Worm (Caenorhabditis elegans) whole organism, L3 larva: Measurements from ENCODE around the gene C18G1.8.

Experiments used
- R02D3.7 ChIP-seq: fragments of 150-350 bp; optimal IDR thresholded peaks from 2 replicates; lab custom pipeline; 2014; ENCODE audit warnings: missing biosample characterization, missing genetic modification characterization
- ZK546.5 ChIP-seq: sonication (generic microtip); optimal IDR thresholded peaks from 2 replicates; lab custom pipeline; 2017; ENCODE audit warnings: missing biosample characterization, missing genetic modification characterization
- aly-2 ChIP-seq: fragments of 150-350 bp; optimal IDR thresholded peaks from 2 replicates; lab custom pipeline; 2014; ENCODE audit warnings: missing biosample characterization, missing genetic modification characterization
- ama-1 ChIP-seq: fragments of 150-350 bp; optimal IDR thresholded peaks from 2 replicates; lab custom pipeline; 2018
- ceh-16 ChIP-seq: sonication (generic microtip); optimal IDR thresholded peaks from 2 replicates; lab custom pipeline; 2017; ENCODE audit warnings: missing biosample characterization, missing genetic modification characterization
- ceh-28 ChIP-seq: fragments of 150-350 bp; optimal IDR thresholded peaks from 2 replicates; lab custom pipeline; 2014; ENCODE audit warnings: missing biosample characterization, missing genetic modification reagents, missing genetic modification characterization
- ceh-82 ChIP-seq: fragments of 150-350 bp; optimal IDR thresholded peaks from 2 replicates; lab custom pipeline; 2014; ENCODE audit warnings: missing biosample characterization, missing genetic modification characterization
- ceh-9 ChIP-seq: sonication (generic microtip); optimal IDR thresholded peaks from 2 replicates; lab custom pipeline; 2018; ENCODE audit warnings: missing biosample characterization, missing genetic modification characterization
- daf-12 ChIP-seq: fragments of 150-350 bp; optimal IDR thresholded peaks from 2 replicates; lab custom pipeline; 2014; ENCODE audit warnings: missing biosample characterization, missing genetic modification reagents, missing genetic modification characterization
- egl-27 ChIP-seq: sonication (generic microtip); optimal IDR thresholded peaks from 4 replicates; lab custom pipeline; 2017; ENCODE audit warnings: missing biosample characterization, missing genetic modification reagents, missing genetic modification characterization
- egl-5 ChIP-seq: fragments of 150-350 bp; optimal IDR thresholded peaks from 2 replicates; lab custom pipeline; 2017; ENCODE audit warnings: missing biosample characterization, missing genetic modification reagents, missing genetic modification characterization, inconsistent platforms
- elt-3 ChIP-seq, 3 experiments: fragments of 150-350 bp in 1 of 3; sonication (generic microtip) in 2 of 3; optimal IDR thresholded peaks; 2 replicates in 2 of 3; 4 replicates in 1 of 3; lab custom pipeline; 2014 to 2017; ENCODE audit warnings: missing biosample characterization in 3 of 3, missing genetic modification characterization in 3 of 3
- fkh-2 ChIP-seq: fragments of 150-350 bp; optimal IDR thresholded peaks from 2 replicates; lab custom pipeline; 2014; ENCODE audit warnings: missing biosample characterization, missing genetic modification reagents, missing genetic modification characterization
- fos-1 ChIP-seq: fragments of 150-350 bp; optimal IDR thresholded peaks from 2 replicates; lab custom pipeline; 2014; ENCODE audit warnings: missing biosample characterization, missing genetic modification characterization
- hmg-11 ChIP-seq: sonication (generic microtip); optimal IDR thresholded peaks from 2 replicates; lab custom pipeline; 2016; ENCODE audit warnings: missing genetic modification characterization, missing compliant biosample characterization
- jun-1 ChIP-seq: fragments of 150-350 bp; optimal IDR thresholded peaks from 2 replicates; lab custom pipeline; 2014; ENCODE audit warnings: missing biosample characterization, missing genetic modification reagents, missing genetic modification characterization
- lin-15B ChIP-seq: fragments of 150-350 bp; optimal IDR thresholded peaks from 2 replicates; lab custom pipeline; 2014; ENCODE audit warnings: missing biosample characterization, missing genetic modification characterization
- lin-39 ChIP-seq: fragments of 150-350 bp; optimal IDR thresholded peaks from 2 replicates; lab custom pipeline; 2018; ENCODE audit warnings: missing biosample characterization, missing genetic modification reagents, missing genetic modification characterization
- lsy-12 ChIP-seq: sonication (generic microtip); optimal IDR thresholded peaks from 2 replicates; lab custom pipeline; 2016; ENCODE audit warnings: mild to moderate bottlenecking, missing genetic modification characterization, missing compliant biosample characterization
- mdl-1 ChIP-seq: fragments of 150-350 bp; optimal IDR thresholded peaks from 2 replicates; lab custom pipeline; 2014; ENCODE audit warnings: missing biosample characterization, missing genetic modification characterization
- mml-1 ChIP-seq: fragments of 150-350 bp; sonication (generic microtip); optimal IDR thresholded peaks from 3 replicates; lab custom pipeline; 2014; ENCODE audit warnings: missing biosample characterization, missing genetic modification characterization
- nhr-11 ChIP-seq: fragments of 150-350 bp; optimal IDR thresholded peaks from 2 replicates; lab custom pipeline; 2014; ENCODE audit warnings: missing biosample characterization, missing genetic modification characterization
- nhr-12 ChIP-seq: fragments of 150-350 bp; optimal IDR thresholded peaks from 2 replicates; lab custom pipeline; 2014; ENCODE audit warnings: missing biosample characterization, missing genetic modification characterization
- nhr-237 ChIP-seq: fragments of 150-350 bp; optimal IDR thresholded peaks from 2 replicates; lab custom pipeline; 2014; ENCODE audit warnings: missing biosample characterization, missing genetic modification characterization
- nhr-25 ChIP-seq: sonication (generic microtip); optimal IDR thresholded peaks from 2 replicates; lab custom pipeline; 2017; ENCODE audit warnings: missing biosample characterization, missing genetic modification characterization
- nhr-28 ChIP-seq: fragments of 150-350 bp; optimal IDR thresholded peaks from 2 replicates; lab custom pipeline; 2014; ENCODE audit warnings: missing biosample characterization, missing genetic modification characterization
- nhr-43 ChIP-seq: sonication (generic microtip); optimal IDR thresholded peaks from 2 replicates; lab custom pipeline; 2016; ENCODE audit warnings: mild to moderate bottlenecking, missing genetic modification characterization, missing compliant biosample characterization; ENCODE audit not compliant: poor library complexity, severe bottlenecking
- nhr-76 ChIP-seq: fragments of 150-350 bp; sonication (generic microtip); optimal IDR thresholded peaks from 5 replicates; lab custom pipeline; 2014; ENCODE audit warnings: missing biosample characterization, missing genetic modification characterization
- nhr-77 ChIP-seq: fragments of 150-350 bp; optimal IDR thresholded peaks from 2 replicates; lab custom pipeline; 2014; ENCODE audit warnings: missing biosample characterization, missing genetic modification characterization
- pha-4 ChIP-seq: fragments of 150-350 bp; optimal IDR thresholded peaks from 2 replicates; lab custom pipeline; 2014; ENCODE audit warnings: missing biosample characterization, missing genetic modification reagents, missing genetic modification characterization
- pqm-1 ChIP-seq: fragments of 150-350 bp; optimal IDR thresholded peaks from 2 replicates; lab custom pipeline; 2017; ENCODE audit warnings: missing biosample characterization, missing genetic modification characterization, inconsistent platforms
- sea-2 ChIP-seq: fragments of 150-350 bp; sonication (generic microtip); optimal IDR thresholded peaks from 4 replicates; lab custom pipeline; 2014; ENCODE audit warnings: missing biosample characterization, missing genetic modification reagents, missing genetic modification characterization
- skn-1 ChIP-seq: fragments of 150-350 bp; optimal IDR thresholded peaks from 2 replicates; lab custom pipeline; 2014; ENCODE audit warnings: missing biosample characterization, missing genetic modification characterization
- snpc-4 ChIP-seq: fragments of 150-350 bp; optimal IDR thresholded peaks from 2 replicates; lab custom pipeline; 2014; ENCODE audit warnings: missing biosample characterization, missing genetic modification characterization
- tbx-2 ChIP-seq: sonication (generic microtip); optimal IDR thresholded peaks from 2 replicates; lab custom pipeline; 2016; ENCODE audit warnings: mild to moderate bottlenecking, missing genetic modification characterization, missing compliant biosample characterization
- zag-1 ChIP-seq: fragments of 150-350 bp; optimal IDR thresholded peaks from 2 replicates; lab custom pipeline; 2014; ENCODE audit warnings: missing biosample characterization, missing genetic modification characterization
- ztf-4 ChIP-seq: fragments of 150-350 bp; optimal IDR thresholded peaks from 2 replicates; lab custom pipeline; 2014; ENCODE audit warnings: missing biosample characterization, missing genetic modification characterization

C18G1.8 gene

ce11 chrV:4805847-4806246, 39.4 kb upstream of the C18G1.8 start, which contains the start of gene R02F11.3:
R02F11.3 (minus strand) TSS chrV:4805947.
- TF ChIP-seq fos-1 (no peak), hmg-11 (no peak), ceh-16 (tag; lab: Kevin White, UChicago) (no peak), ceh-9 (no peak), tbx-2 (no peak), daf-12 (tag; lab: Kevin White, UChicago) (no peak), mdl-1 (no peak), lin-15B (tag; lab: Kevin White, UChicago) (no peak), zag-1 (tag; lab: Kevin White, UChicago) (no peak), fkh-2 (tag; lab: Kevin White, UChicago) (no peak), nhr-12 (no peak), nhr-43 (tag; lab: Kevin White, UChicago) (no peak), nhr-11 (tag; lab: Kevin White, UChicago) (no peak), nhr-77 (tag; lab: Kevin White, UChicago) (no peak), lin-39 (no peak), nhr-25 (tag; lab: Kevin White, UChicago) (no peak), ama-1 (lab: Kevin White, UChicago) (no peak), ZK546.5 (tag; lab: Kevin White, UChicago) (no peak), skn-1 (tag; lab: Kevin White, UChicago) (no peak)

ce11 chrV:4801943-4802342, 35.5 kb upstream of the C18G1.8 start:
- no peak for TF ChIP-seq nhr-237
- TF ChIP-seq nhr-43 (tag; lab: Kevin White, UChicago), result no peak
- TF ChIP-seq aly-2 (tag; lab: Kevin White, UChicago), result no peak
- TF ChIP-seq nhr-76, result no peak

- TF ChIP-seq ama-1 (lab: Kevin White, UChicago) (no peak), nhr-28 (tag; lab: Kevin White, UChicago) (no peak), pqm-1 (tag; lab: Kevin White, UChicago) (no peak), pha-4 (tag; lab: Kevin White, UChicago) (no peak), lsy-12 (tag; lab: Kevin White, UChicago) (no peak), sea-2 (no peak), nhr-12 (no peak), mml-1 (tag; lab: Kevin White, UChicago) (no peak), nhr-76 (no peak), lin-15B (tag; lab: Kevin White, UChicago) (no peak), ceh-82 (tag; lab: Kevin White, UChicago) (no peak), mdl-1 (no peak), nhr-43 (tag; lab: Kevin White, UChicago) (no peak), nhr-77 (tag; lab: Kevin White, UChicago) (no peak), ZK546.5 (tag; lab: Kevin White, UChicago) (no peak)
- TF ChIP-seq, all 47 proteins: peak for 0
Observed at ce11 chrV:4800794-4801193, 34.4 kb upstream of the C18G1.8 start, which contains the start of gene R02F11.1. R02F11.1 (plus strand) TSS chrV:4801094.

- TF ChIP-seq R02D3.7, result no peak
- peak; percentile 45 for TF ChIP-seq nhr-11 (tag; lab: Kevin White, UChicago)
- TF ChIP-seq, all 47 proteins: peak for 1
Observed at ce11 chrV:4794308-4794707, 27.9 kb upstream of the C18G1.8 start, which contains the start of gene R02F11.2. R02F11.2 (plus strand) TSS chrV:4794599.

- TF ChIP-seq ztf-4 (tag; lab: Kevin White, UChicago) (no peak), hmg-11 (no peak)
Observed at ce11 chrV:4791569-4791968, 25.2 kb upstream of the C18G1.8 start, which contains the start of gene R02F11.11. R02F11.11 (plus strand) TSS chrV:4791869.

- TF ChIP-seq elt-3 (tag; optimal IDR thresholded peaks at IDR 0.05; lab: Kevin White, UChicago) (no peak), pqm-1 (tag; lab: Kevin White, UChicago) (no peak), ceh-28 (tag; lab: Kevin White, UChicago) (no peak), snpc-4 (tag; lab: Kevin White, UChicago) (no peak), jun-1 (no peak), hmg-11 (no peak), ztf-4 (tag; lab: Kevin White, UChicago) (no peak), lsy-12 (tag; lab: Kevin White, UChicago) (no peak), fos-1 (no peak), ceh-9 (no peak), mdl-1 (no peak), zag-1 (tag; lab: Kevin White, UChicago) (no peak), sea-2 (no peak), egl-5 (tag; lab: Kevin White, UChicago) (no peak), egl-27 (tag; lab: Kevin White, UChicago) (no peak), pha-4 (tag; lab: Kevin White, UChicago) (no peak)
- TF ChIP-seq, all 47 proteins: peak for 0
Observed at ce11 chrV:4790368-4790767, 24.0 kb upstream of the C18G1.8 start, which contains the start of gene R02F11.12. R02F11.12 (plus strand) TSS chrV:4790668.
